Fruit fly (Drosophila melanogaster): ENCODE measurements around the gene Gba1b.

The Gba1b gene

DNA sequence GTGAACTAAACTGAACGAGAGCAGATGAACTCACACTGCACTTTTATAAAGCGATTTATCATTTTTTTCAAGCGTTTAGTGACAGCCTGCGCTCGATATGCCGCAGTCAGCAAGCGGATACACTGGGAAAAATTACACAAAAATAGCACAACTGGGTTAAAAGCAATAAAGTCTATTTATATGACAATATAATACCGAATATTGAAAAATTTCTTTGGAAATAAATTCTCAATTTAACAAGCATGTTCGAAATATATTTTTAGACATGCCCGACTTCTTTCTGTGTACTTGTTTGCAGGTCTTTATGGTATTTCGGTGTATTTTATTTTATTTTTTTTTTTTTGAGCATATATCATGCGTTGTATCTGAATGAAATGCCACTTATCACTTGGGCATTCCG is 9.3 kb downstream of the Gba1b start (continued):
- TF ChIP-seq Tbp (GFP tag; optimal IDR thresholded peaks at IDR 0.05) = no peak
- no peak for TF ChIP-seq abd-A (tag; optimal IDR thresholded peaks at IDR 0.05)
- peak in 1 of 2 experiments; percentile 77 for TF ChIP-seq Hr51 (GFP tag; optimal IDR thresholded peaks at IDR 0.05)
- TF ChIP-seq CG7963 (GFP tag; IDR thresholded peaks at IDR 0.05; ENCODE audit: partially characterized antibody) = no peak
- no peak for TF ChIP-seq CG42726 (GFP tag; IDR thresholded peaks at IDR 0.05; ENCODE audit: partially characterized antibody)
- TF ChIP-seq knrl (GFP tag; IDR thresholded peaks at IDR 0.05; ENCODE audit: partially characterized antibody) = no peak
- TF ChIP-seq pzg (GFP tag; optimal IDR thresholded peaks at IDR 0.05) = no peak
- peak; percentile 28 for TF ChIP-seq eyg (GFP tag; optimal IDR thresholded peaks at IDR 0.05)
- TF ChIP-seq BtbVII (GFP tag; optimal IDR thresholded peaks at IDR 0.05) = no peak
- TF ChIP-seq CG13123 (GFP tag; optimal IDR thresholded peaks at IDR 0.05) = peak; percentile 34
- no peak for TF ChIP-seq Meics (GFP tag; optimal IDR thresholded peaks at IDR 0.05)
- no peak for TF ChIP-seq Stat92E (GFP tag; optimal IDR thresholded peaks at IDR 0.05)
- no peak for TF ChIP-seq dan (GFP tag; IDR thresholded peaks at IDR 0.05)
- TF ChIP-seq ssp (GFP tag; IDR thresholded peaks at IDR 0.05) = 0 out of 2 replicates have a peak, but pooled peaks have one; percentile 24
- TF ChIP-seq CG10979 (tag; optimal IDR thresholded peaks at IDR 0.05) = peak; percentile 67
- TF ChIP-seq CG1647 (GFP tag; optimal IDR thresholded peaks at IDR 0.05) = peak; percentile 12
- TF ChIP-seq sqz (GFP tag; optimal IDR thresholded peaks at IDR 0.05) = peak; percentile 41
- TF ChIP-seq Taf1 (GFP tag; IDR thresholded peaks at IDR 0.05) = no peak
- TF ChIP-seq Gsc (GFP tag; IDR thresholded peaks at IDR 0.05) = no peak
- TF ChIP-seq Blimp-1 (GFP tag; optimal IDR thresholded peaks at IDR 0.05) = peak; percentile 69
- no peak for TF ChIP-seq CG14050 (GFP tag; IDR thresholded peaks at IDR 0.05)
- no peak for TF ChIP-seq CG10543 (GFP tag; optimal IDR thresholded peaks at IDR 0.05)
- TF ChIP-seq CG4404 (GFP tag; IDR thresholded peaks at IDR 0.05) = 0 out of 2 replicates have a peak, but pooled peaks have one; percentile 6
- TF ChIP-seq E2f2 (GFP tag; IDR thresholded peaks at IDR 0.05) = peak; percentile 39; the same call in 1 of the 2 replicates
- TF ChIP-seq CG11504 (tag; optimal IDR thresholded peaks at IDR 0.05) = peak; percentile 65
- no peak for TF ChIP-seq Hand (GFP tag; optimal IDR thresholded peaks at IDR 0.05)
- no peak for TF ChIP-seq br (optimal IDR thresholded peaks at IDR 0.05)
- no peak for TF ChIP-seq tap (tag; optimal IDR thresholded peaks at IDR 0.05)
- TF ChIP-seq zfh1 (GFP tag; IDR thresholded peaks at IDR 0.05) = peak; percentile 57; the same call in 2 of the 3 replicates
- TF ChIP-seq Side (GFP tag; optimal IDR thresholded peaks at IDR 0.05) = peak; percentile 56
- peak; percentile 47; the same call in 1 of the 2 replicates for TF ChIP-seq CG11696 (GFP tag; IDR thresholded peaks at IDR 0.05)
- TF ChIP-seq CG2678 (tag; optimal IDR thresholded peaks at IDR 0.05) = peak; percentile 50
- TF ChIP-seq lmd (GFP tag; IDR thresholded peaks at IDR 0.05) = 0 out of 2 replicates have a peak, but pooled peaks have one; percentile 13
- TF ChIP-seq Mes4 (GFP tag; optimal IDR thresholded peaks at IDR 0.05) = peak; percentile 43
- TF ChIP-seq CG32772 (GFP tag; IDR thresholded peaks at IDR 0.05) = peak; percentile 68
- TF ChIP-seq lola (GFP tag; optimal IDR thresholded peaks at IDR 0.05) = peak in 1 of 3 experiments; percentile 66
- peak; percentile 29 for TF ChIP-seq jing (GFP tag; optimal IDR thresholded peaks at IDR 0.05)
- TF ChIP-seq bowl (GFP tag; IDR thresholded peaks at IDR 0.05) = no peak
- no peak for TF ChIP-seq CG8281 (tag; optimal IDR thresholded peaks at IDR 0.05)
- TF ChIP-seq HLH3B (GFP tag; IDR thresholded peaks at IDR 0.05) = peak; percentile 9; the same call in 1 of the 2 replicates
- TF ChIP-seq crol (GFP tag; IDR thresholded peaks at IDR 0.05) = no peak
- TF ChIP-seq CG12659 (GFP tag; optimal IDR thresholded peaks at IDR 0.05) = peak; percentile 38
- TF ChIP-seq schlank (tag; optimal IDR thresholded peaks at IDR 0.05) = no peak
- peak; percentile 35 for TF ChIP-seq CG18262 (tag; optimal IDR thresholded peaks at IDR 0.05)
- peak; percentile 4 for TF ChIP-seq Deaf1 (tag; optimal IDR thresholded peaks at IDR 0.05)
- peak; percentile 34 for TF ChIP-seq pnt (GFP tag; optimal IDR thresholded peaks at IDR 0.05)
- TF ChIP-seq CkIIα-i1 (GFP tag; IDR thresholded peaks at IDR 0.05) = no peak
- TF ChIP-seq CG11723 (GFP tag; optimal IDR thresholded peaks at IDR 0.05) = no peak
- no peak for TF ChIP-seq emc (GFP tag; optimal IDR thresholded peaks at IDR 0.05)
- TF ChIP-seq BEAF-32 (GFP tag; optimal IDR thresholded peaks at IDR 0.05) = no peak
